Worm (Caenorhabditis elegans): ENCODE results near the gene AH9.6.

AH9.6 gene

DNA sequence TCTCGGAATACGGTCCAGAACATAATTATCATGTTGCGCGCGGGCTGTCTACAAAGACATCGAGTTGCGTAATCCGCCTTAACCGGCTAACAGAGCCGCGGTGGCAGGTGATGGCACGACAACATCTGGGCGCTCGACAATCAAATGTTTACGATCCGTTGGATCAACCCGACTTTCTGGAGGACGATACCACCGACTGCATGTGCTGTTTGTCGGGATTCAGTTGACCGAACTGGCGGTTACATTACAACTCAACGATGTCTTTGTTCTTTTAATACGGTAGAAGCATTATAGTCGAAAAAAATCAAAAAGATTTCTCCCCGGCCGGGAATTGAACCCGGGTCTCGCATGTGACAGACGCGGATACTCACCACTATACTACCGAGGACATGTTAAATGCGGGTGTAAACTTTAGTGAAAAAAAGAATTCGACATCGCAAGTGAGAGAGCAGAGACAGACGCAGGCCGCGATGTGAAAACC, 41.0 kb downstream of the AH9.6 start (continued):
- TF ChIP-seq F55B11.4 (tag; optimal IDR thresholded peaks at IDR 0.05; ENCODE audit: borderline replicate concordance, insufficient read depth) (no peak), madf-6 (GFP tag; IDR thresholded peaks at IDR 0.05) (no peak; the same call in 1 of the 2 replicates), bed-2 (GFP tag; IDR thresholded peaks at IDR 0.05) (no peak), lir-1 (GFP tag; conservative IDR thresholded peaks at IDR 0.05) (no peak; the same call in 1 of the 2 replicates), Y53G8AR.9 (GFP tag; conservative IDR thresholded peaks at IDR 0.05) (0 out of 2 replicates have a peak, but pooled peaks have one; percentile 31), mel-28 (tag; optimal IDR thresholded peaks at IDR 0.05; ENCODE audit: borderline replicate concordance) (no peak), aptf-2 (GFP tag; conservative IDR thresholded peaks at IDR 0.05) (peak; percentile 57; the same call in 1 of the 2 replicates), chd-7 (tag; optimal IDR thresholded peaks at IDR 0.05) (peak; percentile 52), ztf-6 (GFP tag; IDR thresholded peaks at IDR 0.05) (no peak), ZK185.1 (tag; optimal IDR thresholded peaks at IDR 0.05; ENCODE audit: poor library complexity, severe bottlenecking) (peak; percentile 82), hlh-12 (tag; optimal IDR thresholded peaks at IDR 0.05) (no peak), F23B12.7 (tag; optimal IDR thresholded peaks at IDR 0.05; ENCODE audit: insufficient read depth) (peak; percentile 80), B0019.2 (GFP tag; conservative IDR thresholded peaks at IDR 0.05) (no peak), egl-44 (GFP tag; IDR thresholded peaks at IDR 0.05) (0 out of 2 replicates have a peak, but pooled peaks have one; percentile 22), let-526 (GFP tag; IDR thresholded peaks at IDR 0.05) (peak; percentile 77; the same call in 1 of the 2 replicates), zfh-2 (GFP tag; conservative IDR thresholded peaks at IDR 0.05) (peak; percentile 38; the same call in 1 of the 2 replicates), akir-1 (GFP tag; optimal IDR thresholded peaks at IDR 0.05) (peak; percentile 54), K11D2.4 (GFP tag; IDR thresholded peaks at IDR 0.05) (peak; percentile 76), ztf-3 (GFP tag; optimal IDR thresholded peaks at IDR 0.05) (no peak), Y67H2A.10 (GFP tag; conservative IDR thresholded peaks at IDR 0.05) (peak; percentile 26; the same call in 1 of the 2 replicates), ceh-27 (GFP tag; optimal IDR thresholded peaks at IDR 0.05) (peak; percentile 75), somi-1 (GFP tag; optimal IDR thresholded peaks at IDR 0.05) (peak; percentile 13), ets-4 (GFP tag; optimal IDR thresholded peaks at IDR 0.05) (peak; percentile 47), nfya-2 (GFP tag; IDR thresholded peaks at IDR 0.05) (no peak), hlh-26 (GFP tag; conservative IDR thresholded peaks at IDR 0.05) (no peak), pbrm-1 (GFP tag; IDR thresholded peaks at IDR 0.05) (peak; percentile 86), tbx-9 (tag; optimal IDR thresholded peaks at IDR 0.05; ENCODE audit: borderline replicate concordance) (no peak), C06A6.2 (GFP tag; conservative IDR thresholded peaks at IDR 0.05) (peak; percentile 57; the same call in 1 of the 2 replicates), F10E7.11 (tag; optimal IDR thresholded peaks at IDR 0.05) (peak; percentile 46), xnd-1 (tag; optimal IDR thresholded peaks at IDR 0.05) (no peak), lin-54 (GFP tag; optimal IDR thresholded peaks at IDR 0.05) (no peak), ceh-100 (GFP tag; IDR thresholded peaks at IDR 0.05) (peak; percentile 26; the same call in 1 of the 2 replicates), nfyb-1 (GFP tag; IDR thresholded peaks at IDR 0.05) (peak; percentile 84), sptf-2 (GFP tag; optimal IDR thresholded peaks at IDR 0.05) (peak; percentile 79), unc-62 (GFP tag; optimal IDR thresholded peaks at IDR 0.05) (no peak), unc-130 (GFP tag; optimal IDR thresholded peaks at IDR 0.05) (peak; percentile 26), snpc-4 (GFP tag; optimal IDR thresholded peaks at IDR 0.05) (peak; percentile 64), snpc-4 (tag; optimal IDR thresholded peaks at IDR 0.05) (peak in 3 of 4 experiments; percentile 61 to 75 (median 67)), ccch-3 (GFP tag; optimal IDR thresholded peaks at IDR 0.05) (no peak), ceh-91 (GFP tag; IDR thresholded peaks at IDR 0.05) (peak; percentile 36; the same call in 1 of the 2 replicates), cebp-1 (GFP tag; IDR thresholded peaks at IDR 0.05) (0 out of 2 replicates have a peak, but pooled peaks have one; percentile 10), cebp-1 (tag; optimal IDR thresholded peaks at IDR 0.05) (peak; percentile 68), bed-1 (GFP tag; IDR thresholded peaks at IDR 0.05) (0 out of 2 replicates have a peak, but pooled peaks have one; percentile 31), ekl-4 (GFP tag; IDR thresholded peaks at IDR 0.05) (0 out of 2 replicates have a peak, but pooled peaks have one; percentile 48), attf-3 (GFP tag; conservative IDR thresholded peaks at IDR 0.05) (0 out of 2 replicates have a peak, but pooled peaks have one; percentile 39), B0336.3 (GFP tag; IDR thresholded peaks at IDR 0.05) (peak; percentile 41; the same call in 1 of the 2 replicates), rcor-1 (GFP tag; IDR thresholded peaks at IDR 0.05) (peak; percentile 79)
